Worm (Caenorhabditis elegans): ENCODE measurements around the gene rnp-2.
"Not testable (repeated sequence)": the region's sequence is repeated elsewhere in the genome, so short reads cannot be mapped to it uniquely, and the experiment has no call there.

The rnp-2 gene

DNA sequence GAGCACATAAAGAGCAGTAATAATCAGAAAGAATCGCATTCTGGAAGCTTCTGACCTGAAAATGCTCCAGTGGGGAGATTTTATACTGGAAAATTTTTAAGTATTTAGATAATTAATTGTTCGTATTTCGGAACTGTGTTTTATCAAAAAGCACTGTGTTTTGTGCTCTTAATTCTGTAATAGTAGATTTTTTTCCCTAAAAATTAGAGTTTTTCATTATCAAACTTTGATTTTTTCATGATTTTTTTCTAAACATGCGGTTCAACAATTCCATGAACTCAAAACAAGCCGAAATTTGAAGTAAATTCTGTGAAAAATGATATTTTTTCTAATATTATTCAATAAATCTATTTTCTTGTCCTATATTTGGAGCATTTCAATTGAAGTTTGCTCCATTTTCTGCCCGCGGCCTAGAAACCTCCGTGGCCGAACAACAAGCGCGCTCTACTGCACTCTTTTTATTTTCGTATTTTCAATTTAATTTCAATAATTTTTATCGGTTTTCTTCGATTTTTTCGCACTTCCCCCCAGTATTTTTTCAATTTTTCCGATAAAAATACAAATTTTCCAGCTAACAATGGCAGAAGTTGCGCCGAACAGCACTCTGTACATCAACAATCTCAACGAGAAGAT, at the start of gene rnp-2, which contains the start of gene K08D10.13:
Gene rnp-2 (plus strand): TSS at position 546 of the 633 bp plus-strand sequence.
Gene K08D10.13 (minus strand): TSS at position 51 of the 633 bp plus-strand sequence.
- TF ChIP-seq unc-62 (GFP tag; optimal IDR thresholded peaks at IDR 0.05), result no peak

DNA sequence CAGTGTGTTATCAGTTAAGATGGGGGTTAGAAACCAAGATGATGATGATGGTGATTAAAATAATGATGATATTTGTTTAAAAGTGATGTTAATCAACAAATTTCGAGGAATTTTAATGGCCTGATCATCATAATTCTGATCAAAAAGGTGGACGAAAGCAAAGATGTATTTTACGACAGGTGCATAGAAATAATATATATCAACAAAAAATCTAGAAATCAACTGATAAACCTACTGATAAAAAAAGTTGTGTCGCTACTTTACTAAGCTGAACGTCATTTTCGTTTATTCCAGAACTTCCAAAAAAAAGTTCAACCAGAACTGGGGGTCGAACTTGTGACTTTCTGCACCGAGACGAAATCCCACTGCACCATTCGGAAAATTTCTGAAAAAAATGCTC, 48.8 kb upstream of the rnp-2 start, which contains the start of gene mul-1:
Gene mul-1 (minus strand): TSS at position 84 of the 400 bp plus-strand sequence.
- no peak for TF ChIP-seq unc-62 (GFP tag; optimal IDR thresholded peaks at IDR 0.05)

DNA sequence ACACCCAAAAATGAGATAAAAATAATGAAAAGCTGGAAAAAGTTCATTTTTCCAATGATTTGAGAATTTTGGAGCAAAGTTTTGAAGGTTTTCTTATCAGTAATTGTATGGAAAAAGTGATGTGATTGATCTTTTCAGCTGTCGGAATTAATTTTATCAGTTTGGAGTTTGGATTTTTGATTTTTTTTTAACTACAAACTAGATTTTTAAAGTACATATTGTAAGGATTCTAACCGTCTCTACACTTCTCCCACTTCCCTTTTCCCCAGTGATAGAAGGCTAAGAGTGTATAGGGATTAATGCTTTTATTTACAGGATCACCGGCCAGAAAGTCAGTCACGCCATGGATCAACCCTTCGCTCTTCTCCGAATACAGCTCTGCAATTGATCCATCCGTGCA, 46.2 kb upstream of the rnp-2 start, which contains the start of gene F49F1.7:
Gene F49F1.7 (minus strand): TSS at position 101 of the 400 bp plus-strand sequence.
- not testable (repeated sequence) for TF ChIP-seq unc-62 (GFP tag; optimal IDR thresholded peaks at IDR 0.05)

DNA sequence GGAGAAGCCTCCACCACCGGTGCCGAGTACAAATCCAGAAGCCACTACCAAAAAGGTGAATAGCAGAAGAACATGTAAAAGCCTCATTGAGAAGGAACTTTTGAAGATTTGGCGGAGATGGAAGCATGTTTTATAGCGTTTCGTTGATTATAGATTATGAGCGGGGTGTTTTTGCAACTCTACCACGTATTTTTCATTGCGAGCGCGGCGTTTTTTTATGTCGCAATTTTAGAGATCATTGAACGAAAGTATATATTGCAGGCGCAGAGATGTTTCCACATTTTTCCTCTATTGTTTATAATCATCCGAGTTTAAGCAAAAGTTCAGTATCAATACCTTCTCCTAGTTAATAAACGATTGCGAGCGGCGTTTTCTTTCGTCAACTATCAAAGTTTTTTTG, 36.1 kb upstream of the rnp-2 start, which contains the start of gene F49F1.17:
Gene F49F1.17 (minus strand): TSS at position 101 of the 400 bp plus-strand sequence.
- TF ChIP-seq unc-62 (GFP tag; optimal IDR thresholded peaks at IDR 0.05), result no peak

DNA sequence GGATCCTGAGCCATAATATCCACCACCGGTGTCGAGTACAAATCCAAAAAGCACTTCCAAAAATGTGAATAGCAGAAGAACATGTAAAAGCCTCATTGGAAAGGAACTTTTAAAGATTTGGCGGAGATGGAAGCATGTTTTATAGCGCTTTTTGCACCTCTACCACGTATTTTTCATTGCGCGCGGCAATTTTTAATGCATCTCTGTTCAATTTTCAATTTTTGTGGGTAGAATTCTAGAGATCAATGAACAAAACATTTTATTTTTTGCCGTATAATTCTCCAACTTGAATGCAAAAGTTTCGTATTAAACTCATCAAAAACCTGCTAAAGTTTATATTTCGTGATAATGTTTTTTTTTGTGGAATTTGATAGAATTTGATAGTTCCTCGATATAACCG, 34.4 kb upstream of the rnp-2 start, which contains the start of gene F49F1.9:
Gene F49F1.9 (minus strand): TSS at position 101 of the 400 bp plus-strand sequence.
- no peak for TF ChIP-seq unc-62 (GFP tag; optimal IDR thresholded peaks at IDR 0.05)

DNA sequence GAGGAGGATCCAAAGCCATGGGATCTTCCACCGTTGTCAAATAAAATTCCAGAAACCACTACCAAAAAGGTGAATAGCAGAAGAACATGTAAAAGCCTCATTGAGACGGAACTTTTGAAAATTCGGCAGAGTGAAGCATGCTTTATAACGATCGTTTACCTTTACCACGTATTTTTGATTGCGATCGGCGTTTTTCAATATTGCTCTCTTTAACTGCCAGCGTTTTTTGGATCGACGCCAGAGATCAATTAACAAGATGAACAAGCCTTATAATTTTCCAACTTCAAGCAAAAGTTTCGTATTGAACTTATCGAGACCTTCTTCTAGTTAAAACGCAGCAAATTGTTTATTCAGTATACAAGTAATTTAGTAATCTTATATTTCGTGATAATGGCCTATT, 32.9 kb upstream of the rnp-2 start, which contains the start of gene F49F1.10:
Gene F49F1.10 (minus strand): TSS at position 101 of the 400 bp plus-strand sequence.
- no peak for TF ChIP-seq unc-62 (GFP tag; optimal IDR thresholded peaks at IDR 0.05)

DNA sequence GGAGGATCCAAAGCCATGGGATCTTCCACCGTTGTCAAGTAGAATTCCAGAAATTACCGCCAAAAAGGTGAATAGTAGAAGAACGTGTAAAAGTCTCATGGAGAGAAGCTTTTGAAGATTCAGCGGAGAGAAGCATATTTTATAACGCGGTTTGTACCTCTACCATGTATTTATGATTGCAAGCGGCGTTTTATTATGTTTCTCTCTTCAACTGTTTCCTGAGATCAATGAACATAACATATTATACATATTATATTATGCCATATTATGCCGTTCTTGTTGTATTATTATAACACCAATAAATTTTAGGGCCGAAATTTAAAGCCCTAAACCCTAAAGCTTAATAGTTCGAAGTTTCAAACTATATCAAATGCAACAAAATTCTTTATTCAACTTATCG, 31.6 kb upstream of the rnp-2 start, which contains the start of gene F49F1.18:
Gene F49F1.18 (minus strand): TSS at position 101 of the 400 bp plus-strand sequence.
- TF ChIP-seq unc-62 (GFP tag; optimal IDR thresholded peaks at IDR 0.05), result no peak

DNA sequence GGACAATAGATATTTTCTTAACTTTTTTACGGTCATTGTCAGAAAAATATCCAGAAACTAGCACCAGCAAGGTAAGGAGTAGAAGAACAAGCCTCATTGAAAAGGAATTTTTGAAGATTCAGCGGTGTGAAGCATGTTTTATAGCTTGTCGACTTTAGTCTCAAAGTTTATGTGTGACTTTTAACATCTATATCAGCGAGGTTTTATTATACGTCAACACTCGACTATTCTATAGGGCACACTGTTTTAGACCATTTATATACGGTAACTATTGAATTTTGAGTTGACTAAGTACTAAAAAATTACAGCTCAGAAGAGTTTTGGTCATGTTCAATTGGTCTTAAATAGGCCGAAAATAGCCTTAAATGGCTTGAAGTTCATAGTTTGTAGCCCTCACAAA, 30.6 kb upstream of the rnp-2 start, which contains the start of gene F49F1.11:
Gene F49F1.11 (minus strand): TSS at position 101 of the 400 bp plus-strand sequence.
- no peak for TF ChIP-seq unc-62 (GFP tag; optimal IDR thresholded peaks at IDR 0.05)

DNA sequence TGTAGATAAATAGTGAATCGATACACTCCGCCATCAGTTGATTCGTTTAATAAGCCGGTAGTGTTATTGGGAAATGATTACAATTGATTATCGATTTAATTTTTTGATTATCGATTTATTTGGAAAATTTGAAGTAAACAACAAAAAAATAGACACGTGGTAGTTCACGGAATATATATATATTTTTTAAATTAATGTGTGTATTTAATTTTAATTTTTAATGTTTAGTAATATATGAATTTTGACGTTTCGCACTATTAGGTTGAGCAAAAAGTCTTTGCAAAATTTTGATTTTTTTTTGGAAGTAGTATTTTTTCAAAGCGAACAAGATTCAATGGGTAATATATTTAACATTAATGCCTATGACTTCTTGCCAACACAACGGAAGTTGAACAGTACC, 28.9 kb upstream of the rnp-2 start, which contains the start of gene F49F1.12:
Gene F49F1.12 (minus strand): TSS at position 101 of the 400 bp plus-strand sequence.
- TF ChIP-seq unc-62 (GFP tag; optimal IDR thresholded peaks at IDR 0.05), result not testable (repeated sequence)

DNA sequence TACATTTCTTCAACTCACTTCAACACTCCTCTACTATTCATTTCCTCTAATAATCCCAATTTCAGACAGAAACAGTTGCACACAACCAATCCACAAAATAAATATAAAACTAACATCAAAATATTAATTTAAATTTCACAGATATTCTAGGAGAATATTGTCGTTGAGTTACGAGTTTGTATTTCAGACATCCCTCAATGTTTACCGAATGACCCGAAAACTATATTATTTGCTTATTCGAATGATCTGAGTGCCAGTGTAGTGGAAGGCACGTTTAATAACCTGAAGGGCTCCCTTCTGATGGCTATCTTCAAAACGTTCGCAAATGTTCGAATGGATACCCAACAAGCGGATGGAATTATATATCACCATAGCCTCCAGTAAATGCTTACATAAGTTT, 27.1 kb upstream of the rnp-2 start, which contains the start of gene R07C12.3:
Gene R07C12.3 (plus strand): TSS at position 301 of the 400 bp plus-strand sequence.
- no peak for TF ChIP-seq unc-62 (GFP tag; optimal IDR thresholded peaks at IDR 0.05)

DNA sequence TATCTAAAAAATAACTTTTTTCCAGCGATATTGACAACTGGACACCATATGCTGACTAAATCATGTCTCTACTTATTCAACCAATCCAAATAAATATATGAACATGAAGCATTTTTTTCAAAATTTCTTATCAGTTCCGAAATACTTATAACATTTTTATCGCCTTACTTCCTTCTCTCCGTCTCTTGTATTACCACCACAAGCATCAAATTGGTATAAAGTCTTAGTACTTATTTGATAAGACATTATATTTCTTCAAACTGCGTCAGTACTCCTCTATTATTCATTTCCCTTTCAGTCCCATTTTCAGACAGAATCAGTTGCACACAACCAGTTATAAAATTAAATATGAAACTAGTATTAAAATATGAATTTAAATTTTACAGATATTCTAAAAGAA, 24.0 kb upstream of the rnp-2 start:
- no peak for TF ChIP-seq unc-62 (GFP tag; optimal IDR thresholded peaks at IDR 0.05)

DNA sequence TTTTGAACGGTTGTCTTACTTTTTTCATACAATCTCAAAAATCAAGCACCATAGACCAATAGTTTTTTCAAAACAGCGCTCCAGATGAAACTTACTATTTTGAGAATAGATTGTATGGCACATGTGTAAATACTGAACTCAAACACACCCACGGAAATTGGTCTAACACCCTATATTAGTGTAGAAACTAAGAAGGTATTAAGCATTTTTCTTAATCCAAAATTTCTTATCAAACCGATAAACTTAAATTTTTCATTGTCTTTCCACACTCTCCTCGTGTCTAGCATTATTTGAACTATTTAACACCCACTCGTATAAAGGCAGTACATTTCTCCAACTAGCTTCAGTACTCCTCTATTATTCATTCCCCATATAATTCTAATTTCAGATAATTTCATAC, 21.7 kb upstream of the rnp-2 start:
- TF ChIP-seq unc-62 (GFP tag; optimal IDR thresholded peaks at IDR 0.05), result no peak

DNA sequence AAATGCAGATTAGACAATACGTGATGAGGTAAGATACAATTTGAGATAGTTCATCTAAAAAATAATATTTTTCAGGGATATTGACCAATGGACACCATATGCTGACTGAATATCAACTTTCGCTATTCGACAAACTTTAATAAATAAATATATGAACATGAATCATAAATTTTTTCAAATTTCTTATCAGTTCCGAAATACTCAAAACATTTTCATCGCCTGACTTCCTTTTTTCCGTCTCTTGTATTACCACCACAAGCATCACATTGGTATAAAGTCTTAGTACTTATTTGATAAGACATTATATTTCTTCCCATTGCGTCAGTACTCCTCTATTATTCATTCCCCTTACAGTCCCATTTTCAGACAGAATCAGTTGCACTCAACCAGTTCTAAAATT, 19.7 kb upstream of the rnp-2 start, which contains the start of the genes K08D10.10 and R07C12.1:
Gene K08D10.10 (plus strand): TSS at position 93 of the 400 bp plus-strand sequence.
Gene R07C12.1 (plus strand): TSS at position 314 of the 400 bp plus-strand sequence.
- no peak for TF ChIP-seq unc-62 (GFP tag; optimal IDR thresholded peaks at IDR 0.05)

DNA sequence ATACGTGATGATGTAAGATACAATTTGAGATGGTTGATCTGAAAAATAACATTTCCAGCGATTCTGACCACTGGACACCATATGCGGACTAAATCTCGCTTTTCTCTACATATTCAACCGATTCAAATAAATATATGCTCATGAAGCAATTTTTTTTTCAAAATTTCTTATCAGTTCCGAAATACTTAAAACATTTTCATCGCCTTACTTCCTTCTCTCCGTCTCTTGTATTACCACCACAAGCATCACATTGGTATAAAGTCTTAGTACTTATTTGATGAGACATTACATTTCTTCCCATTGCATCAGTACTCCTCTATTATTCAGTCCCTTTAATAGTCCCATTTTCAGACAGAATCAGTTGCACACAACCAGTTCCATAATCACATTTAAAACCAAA, 17.2 kb upstream of the rnp-2 start, which contains the start of gene K08D10.14:
Gene K08D10.14 (plus strand): TSS at position 301 of the 400 bp plus-strand sequence.
- no peak for TF ChIP-seq unc-62 (GFP tag; optimal IDR thresholded peaks at IDR 0.05)

DNA sequence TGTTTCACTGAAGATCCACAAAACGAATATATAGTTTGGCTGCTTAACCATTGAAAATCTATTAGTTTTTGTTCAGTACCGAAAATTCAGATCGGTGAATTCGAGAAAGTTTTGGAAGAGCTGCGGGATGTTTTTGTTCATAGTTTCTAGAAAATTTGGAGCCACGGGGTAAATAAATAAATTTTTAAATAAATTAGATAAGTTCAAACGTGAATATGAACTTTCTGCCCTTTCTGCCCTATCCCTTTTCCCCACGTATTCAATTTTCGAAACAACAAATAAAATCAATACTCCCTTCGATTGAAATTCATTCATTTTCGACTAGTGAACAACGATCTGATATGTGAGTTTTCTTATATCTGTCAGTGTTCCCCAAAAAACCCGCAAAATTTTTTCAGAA, 9.8 kb upstream of the rnp-2 start, which contains the start of gene scrm-5:
Gene scrm-5 (plus strand): TSS at position 301 of the 400 bp plus-strand sequence.
- no peak for TF ChIP-seq unc-62 (GFP tag; optimal IDR thresholded peaks at IDR 0.05)

DNA sequence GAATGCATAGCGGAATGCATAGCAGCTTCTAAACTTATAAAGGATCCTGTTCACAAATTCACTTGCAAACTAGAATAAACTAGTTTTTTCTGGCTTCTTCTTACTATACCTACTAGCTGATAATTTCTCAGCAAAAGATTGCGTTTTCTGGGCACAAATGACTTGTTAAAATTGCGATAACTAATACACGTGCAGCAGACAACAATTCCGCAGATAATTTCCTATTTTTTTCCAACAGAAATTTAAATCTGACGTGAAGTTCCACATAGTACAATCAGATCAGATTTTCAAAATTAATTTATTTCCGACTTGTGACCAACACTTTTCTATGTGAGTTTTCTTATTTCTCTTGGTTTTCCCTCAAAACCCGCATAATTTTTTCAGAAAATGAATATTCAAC, 7.5 kb upstream of the rnp-2 start, which contains the start of gene scrm-8:
Gene scrm-8 (plus strand): TSS at position 301 of the 400 bp plus-strand sequence.
- TF ChIP-seq unc-62 (GFP tag; optimal IDR thresholded peaks at IDR 0.05), result no peak

All from whole organism, dauer.